Fruit fly (Drosophila melanogaster) ovary, adult (tissue): ENCODE results near the gene CG43850.

Source experiments
- CG17801 ChIP-seq: fragments of 200-800 bp; optimal IDR thresholded peaks from 2 replicates; lab custom pipeline; 2019; ENCODE audit warnings: missing biosample characterization, mild to moderate bottlenecking, missing genetic modification characterization, moderate library complexity; ENCODE audit not compliant: partially characterized antibody

Gene CG43850

dm6 chr2L:13414525-13415481 is at the start of gene CG43850, which contains the start of the genes CG16956 and CG42784:
Gene CG43850, plus strand, starts transcription at chr2L:13415431.
Gene CG16956, minus strand, starts transcription at chr2L:13414575.
Gene CG42784, plus strand, starts transcription at chr2L:13415431.
- TF ChIP-seq CG17801 (GFP tag; lab: Kevin White, UChicago): no peak

- TF ChIP-seq CG17801 (GFP tag; lab: Kevin White, UChicago): peak; percentile 65
Observed at dm6 chr2L:13366109-13366747, 49.0 kb upstream of the CG43850 start, which contains the start of the genes Nnp-1 and Grx3. Gene Nnp-1, minus strand, starts transcription at chr2L:13366189. Gene Grx3, plus strand, starts transcription at chr2L:13366447.

- TF ChIP-seq CG17801 (GFP tag; lab: Kevin White, UChicago): no peak
Observed at dm6 chr2L:13367378-13367777, 47.9 kb upstream of the CG43850 start, which contains the start of gene Tap42. Gene Tap42, plus strand, starts transcription at chr2L:13367617.

- TF ChIP-seq CG17801 (GFP tag; lab: Kevin White, UChicago): peak; percentile 90
Observed at dm6 chr2L:13368940-13369339, 46.3 kb upstream of the CG43850 start, which contains the start of gene CG31855. Gene CG31855, plus strand, starts transcription at chr2L:13369204.

dm6 chr2L:13370762-13371161 is 44.5 kb upstream of the CG43850 start, which contains the start of gene ND-B22:
Gene ND-B22, minus strand, starts transcription at chr2L:13371110.
- TF ChIP-seq CG17801 (GFP tag; lab: Kevin White, UChicago): peak; percentile 66

dm6 chr2L:13373435-13374242 is 41.6 kb upstream of the CG43850 start, which contains the start of the genes Bdp1 and CG6565:
Gene Bdp1, minus strand, starts transcription at chr2L:13373890.
Gene CG6565, plus strand, starts transcription at chr2L:13374019.
- peak; percentile 88 for TF ChIP-seq CG17801 (GFP tag; lab: Kevin White, UChicago)

dm6 chr2L:13376086-13376485 is 39.1 kb upstream of the CG43850 start:
- TF ChIP-seq CG17801 (GFP tag; lab: Kevin White, UChicago): no peak

- TF ChIP-seq CG17801 (GFP tag; lab: Kevin White, UChicago): peak; percentile 81
Observed at dm6 chr2L:13378488-13378964, 36.7 kb upstream of the CG43850 start, which contains the start of the genes CG9302 and beta'COP. Gene CG9302, minus strand, starts transcription at chr2L:13378538. Gene beta'COP, plus strand, starts transcription at chr2L:13378902.

dm6 chr2L:13382351-13383029 is 32.7 kb upstream of the CG43850 start, which contains the start of gene loqs:
Gene loqs, plus strand, starts transcription at chr2L:13382652.
- TF ChIP-seq CG17801 (GFP tag; lab: Kevin White, UChicago): peak; percentile 29

dm6 chr2L:13387255-13387654 is 28.0 kb upstream of the CG43850 start, which contains the start of the genes Ing5 and CG7099:
Gene Ing5, minus strand, starts transcription at chr2L:13387312.
Gene CG7099, plus strand, starts transcription at chr2L:13387571.
- peak; percentile 99 for TF ChIP-seq CG17801 (GFP tag; lab: Kevin White, UChicago)

- TF ChIP-seq CG17801 (GFP tag; lab: Kevin White, UChicago): peak; percentile 98
Observed at dm6 chr2L:13394903-13395302, 20.3 kb upstream of the CG43850 start, which contains the start of gene RpL24. Gene RpL24, minus strand, starts transcription at chr2L:13395131.

- TF ChIP-seq CG17801 (GFP tag; lab: Kevin White, UChicago): no peak
Observed at dm6 chr2L:13396084-13396483, 19.1 kb upstream of the CG43850 start, which contains the start of gene CG16957. Gene CG16957, minus strand, starts transcription at chr2L:13396184.

- no peak for TF ChIP-seq CG17801 (GFP tag; lab: Kevin White, UChicago)
Observed at dm6 chr2L:13397393-13397792, 17.8 kb upstream of the CG43850 start.
